Fruit fly (Drosophila melanogaster) whole organism, adult: ENCODE results near the gene rdx.

ENCODE experiments used
- CG11617 ChIP-seq: fragments of 200-800 bp; sonication (Bioruptor generic); optimal IDR thresholded peaks from 2 replicates; lab custom pipeline; 2017; ENCODE audit warnings: mild to moderate bottlenecking, missing biosample characterization, missing genetic modification reagents, missing genetic modification characterization
- CG14711 ChIP-seq: fragments of 200-800 bp; sonication (Bioruptor generic); optimal IDR thresholded peaks from 2 replicates; lab custom pipeline; 2018; ENCODE audit warnings: missing biosample characterization, mild to moderate bottlenecking, missing genetic modification characterization, moderate library complexity
- CG1620 ChIP-seq: fragments of 200-800 bp; sonication (Bioruptor generic); optimal IDR thresholded peaks from 2 replicates; lab custom pipeline; 2016; ENCODE audit warnings: missing biosample characterization, missing genetic modification characterization
- CG33017 ChIP-seq: fragments of 200-800 bp; sonication (Bioruptor generic); optimal IDR thresholded peaks from 2 replicates; lab custom pipeline; 2018; ENCODE audit warnings: missing biosample characterization, mild to moderate bottlenecking, missing genetic modification characterization, moderate library complexity
- CG5204 ChIP-seq: fragments of 200-800 bp; sonication (Bioruptor generic); optimal IDR thresholded peaks from 2 replicates; lab custom pipeline; 2016; ENCODE audit warnings: missing biosample characterization, missing genetic modification characterization
- CG7045 ChIP-seq: fragments of 200-800 bp; sonication (Bioruptor generic); optimal IDR thresholded peaks from 2 replicates; lab custom pipeline; 2017; ENCODE audit warnings: missing biosample characterization, mild to moderate bottlenecking, missing genetic modification characterization
- Clk ChIP-seq: fragments of 200-800 bp; sonication (Bioruptor generic); optimal IDR thresholded peaks from 2 replicates; lab custom pipeline; 2017; ENCODE audit warnings: missing biosample characterization, missing genetic modification characterization
- bab1 ChIP-seq: fragments of 200-800 bp; sonication (Bioruptor generic); optimal IDR thresholded peaks from 3 replicates; lab custom pipeline; 2019; ENCODE audit warnings: missing biosample characterization, mild to moderate bottlenecking, missing genetic modification characterization, moderate library complexity
- cnc ChIP-seq, 2 experiments: fragments of >200 bp; optimal IDR thresholded peaks; 2 replicates each; lab custom pipeline; 2017
- kay ChIP-seq: fragments of 200-800 bp; sonication (Bioruptor generic); peaks from one replicate; lab custom pipeline; 2016; ENCODE audit warnings: missing biosample characterization, missing genetic modification characterization, borderline replicate concordance
- pad ChIP-seq: fragments of 200-800 bp; sonication (Bioruptor generic); optimal IDR thresholded peaks from 3 replicates; lab custom pipeline; 2017; ENCODE audit warnings: missing biosample characterization, missing genetic modification characterization, mild to moderate bottlenecking, moderate library complexity, missing genetic modification reagents
- tj ChIP-seq: fragments of 200-800 bp; sonication (Bioruptor generic); optimal IDR thresholded peaks from 3 replicates; lab custom pipeline; 2017; ENCODE audit warnings: missing biosample characterization, mild to moderate bottlenecking, missing genetic modification characterization, moderate library complexity

dm6 chr3R:14006893-14007255, 25.0 kb downstream of the rdx start:
- TF ChIP-seq CG33017 (tag; lab: Kevin White, UChicago) = no peak
- no peak for TF ChIP-seq bab1 (GFP tag; lab: Kevin White, UChicago)
- TF ChIP-seq CG11617 = no peak
- no peak for TF ChIP-seq CG5204
- no peak for TF ChIP-seq CG14711 (tag; lab: Kevin White, UChicago)
- TF ChIP-seq kay (GFP tag; lab: Kevin White, UChicago) = no peak
- TF ChIP-seq tj (GFP tag; lab: Kevin White, UChicago) = no peak
- TF ChIP-seq CG7045 (GFP tag; lab: Kevin White, UChicago) = no peak
- TF ChIP-seq CG1620 (GFP tag; lab: Kevin White, UChicago) = no peak
- no peak for TF ChIP-seq Clk (GFP tag; lab: Kevin White, UChicago)
- no peak for TF ChIP-seq pad
- TF ChIP-seq cnc (optimal IDR thresholded peaks at IDR 0.05; lab: Kevin White, UChicago) = no peak
